Worm (Caenorhabditis elegans) whole organism, L1 larva: ENCODE results near the gene C06A12.19.

Experiments used
- C04F5.9 ChIP-seq: sonication (generic microtip); optimal IDR thresholded peaks from 2 replicates; lab custom pipeline; 2016; ENCODE audit warnings: missing genetic modification characterization, missing compliant biosample characterization
- F16B12.6 ChIP-seq: fragments of 150-350 bp; optimal IDR thresholded peaks from 2 replicates; lab custom pipeline; 2014; ENCODE audit warnings: missing biosample characterization, missing genetic modification characterization
- aly-2 ChIP-seq: fragments of 150-350 bp; optimal IDR thresholded peaks from 2 replicates; lab custom pipeline; 2014; ENCODE audit warnings: missing biosample characterization, missing genetic modification characterization
- blmp-1 ChIP-seq: fragments of 150-350 bp; optimal IDR thresholded peaks from 2 replicates; lab custom pipeline; 2014; ENCODE audit warnings: missing biosample characterization, missing genetic modification characterization
- ceh-8 ChIP-seq: fragments of 200-800 bp; sonication (Bioruptor generic); optimal IDR thresholded peaks from 2 replicates; lab custom pipeline; 2018; ENCODE audit warnings: mild to moderate bottlenecking, missing genetic modification characterization, moderate library complexity, missing compliant biosample characterization
- ceh-90 ChIP-seq: sonication (generic microtip); optimal IDR thresholded peaks from 2 replicates; lab custom pipeline; 2016; ENCODE audit warnings: missing genetic modification characterization, missing compliant biosample characterization
- ces-1 ChIP-seq: fragments of 150-350 bp; optimal IDR thresholded peaks from 2 replicates; lab custom pipeline; 2014; ENCODE audit warnings: missing biosample characterization, missing genetic modification reagents, missing genetic modification characterization
- dsc-1 ChIP-seq: sonication (generic microtip); optimal IDR thresholded peaks from 2 replicates; lab custom pipeline; 2016; ENCODE audit warnings: mild to moderate bottlenecking, missing genetic modification characterization, missing compliant biosample characterization
- efl-1 ChIP-seq, 4 experiments: fragments of 150-350 bp; optimal IDR thresholded peaks in 3 of 4; peaks in 1 of 4; 1 replicate in 1 of 4; 2 replicates in 3 of 4; lab custom pipeline; 2014; ENCODE audit warnings: missing biosample characterization in 2 of 4, missing genetic modification characterization in 2 of 4, missing genetic modification reagents in 2 of 4
- efl-3 ChIP-seq: fragments of 200-800 bp; sonication (Bioruptor generic); optimal IDR thresholded peaks from 2 replicates; lab custom pipeline; 2018; ENCODE audit warnings: mild to moderate bottlenecking, missing genetic modification characterization, missing compliant biosample characterization
- egl-27 ChIP-seq, 2 experiments: fragments of 150-350 bp in 1 of 2; sonication (generic microtip); optimal IDR thresholded peaks; 3 replicates each; lab custom pipeline; 2017 to 2018; ENCODE audit warnings: missing biosample characterization in 2 of 2, missing genetic modification characterization in 2 of 2, missing genetic modification reagents in 2 of 2
- elt-2 ChIP-seq: sonication (generic microtip); optimal IDR thresholded peaks from 2 replicates; lab custom pipeline; 2016; ENCODE audit warnings: missing genetic modification characterization, mild to moderate bottlenecking, inconsistent platforms, missing compliant biosample characterization, missing genetic modification reagents
- fkh-4 ChIP-seq: sonication (generic microtip); optimal IDR thresholded peaks from 2 replicates; lab custom pipeline; 2016; ENCODE audit warnings: missing compliant biosample characterization, missing genetic modification characterization, borderline replicate concordance
- fkh-8 ChIP-seq: sonication (generic microtip); optimal IDR thresholded peaks from 2 replicates; lab custom pipeline; 2016; ENCODE audit warnings: mild to moderate bottlenecking, missing genetic modification characterization, missing compliant biosample characterization
- hlh-4 ChIP-seq: sonication (generic microtip); optimal IDR thresholded peaks from 2 replicates; lab custom pipeline; 2016; ENCODE audit warnings: mild to moderate bottlenecking, missing genetic modification characterization, missing compliant biosample characterization
- lin-14 ChIP-seq: fragments of 200-800 bp; sonication (Bioruptor generic); optimal IDR thresholded peaks from 2 replicates; lab custom pipeline; 2018; ENCODE audit warnings: mild to moderate bottlenecking, missing genetic modification characterization, moderate library complexity, missing compliant biosample characterization
- lin-35 ChIP-seq, 2 experiments: fragments of 150-350 bp; optimal IDR thresholded peaks; 2 replicates each; lab custom pipeline; 2014; ENCODE audit warnings: missing biosample characterization in 2 of 2, missing genetic modification characterization in 2 of 2, missing genetic modification reagents in 2 of 2
- nhr-20 ChIP-seq: sonication (generic microtip); optimal IDR thresholded peaks from 2 replicates; lab custom pipeline; 2016; ENCODE audit warnings: mild to moderate bottlenecking, missing genetic modification characterization, missing compliant biosample characterization
- nhr-237 ChIP-seq: fragments of 150-350 bp; optimal IDR thresholded peaks from 2 replicates; lab custom pipeline; 2014; ENCODE audit warnings: missing biosample characterization, missing genetic modification characterization
- nhr-28 ChIP-seq: fragments of 150-350 bp; optimal IDR thresholded peaks from 2 replicates; lab custom pipeline; 2014; ENCODE audit warnings: missing biosample characterization, missing genetic modification characterization
- nhr-47 ChIP-seq: sonication (generic microtip); optimal IDR thresholded peaks from 2 replicates; lab custom pipeline; 2016; ENCODE audit warnings: mild to moderate bottlenecking, missing genetic modification characterization, moderate library complexity, missing compliant biosample characterization
- nhr-76 ChIP-seq: sonication (generic microtip); optimal IDR thresholded peaks from 2 replicates; lab custom pipeline; 2017; ENCODE audit warnings: missing biosample characterization, missing genetic modification characterization
- nhr-77 ChIP-seq: fragments of 150-350 bp; optimal IDR thresholded peaks from 2 replicates; lab custom pipeline; 2014; ENCODE audit warnings: missing biosample characterization, missing genetic modification characterization
- nhr-85 ChIP-seq: sonication (generic microtip); peaks from one replicate; lab custom pipeline; 2016; ENCODE audit warnings: missing genetic modification characterization, inconsistent platforms, missing compliant biosample characterization
- pag-3 ChIP-seq: sonication (generic microtip); optimal IDR thresholded peaks from 2 replicates; lab custom pipeline; 2017; ENCODE audit warnings: missing genetic modification characterization, mild to moderate bottlenecking, missing compliant biosample characterization, antibody characterized with exemption, borderline replicate concordance; ENCODE audit not compliant: insufficient read depth
- pax-3 ChIP-seq: fragments of 200-800 bp; sonication (Bioruptor generic); optimal IDR thresholded peaks from 2 replicates; lab custom pipeline; 2018; ENCODE audit warnings: mild to moderate bottlenecking, missing genetic modification characterization, moderate library complexity, missing compliant biosample characterization
- pqm-1 ChIP-seq: sonication (generic microtip); optimal IDR thresholded peaks from 3 replicates; lab custom pipeline; 2017; ENCODE audit warnings: missing biosample characterization, missing genetic modification characterization
- skn-1 ChIP-seq: fragments of 150-350 bp; optimal IDR thresholded peaks from 2 replicates; lab custom pipeline; 2014; ENCODE audit warnings: missing biosample characterization, missing genetic modification characterization
- snu-23 ChIP-seq: sonication (generic microtip); optimal IDR thresholded peaks from 2 replicates; lab custom pipeline; 2016; ENCODE audit warnings: missing genetic modification characterization, missing compliant biosample characterization
- sox-4 ChIP-seq: sonication (generic microtip); optimal IDR thresholded peaks from 2 replicates; lab custom pipeline; 2016; ENCODE audit warnings: missing genetic modification characterization, missing compliant biosample characterization
- unc-130 ChIP-seq: fragments of 150-350 bp; optimal IDR thresholded peaks from 2 replicates; lab custom pipeline; 2017; ENCODE audit warnings: missing biosample characterization, missing genetic modification characterization, inconsistent platforms
- unc-30 ChIP-seq: sonication (generic microtip); optimal IDR thresholded peaks from 2 replicates; lab custom pipeline; 2017; ENCODE audit warnings: missing biosample characterization, missing genetic modification characterization

The C06A12.19 gene

ce11 chrIV:17471870-17472459, 32.1 kb upstream of the C06A12.19 start, which contains the start of gene epic-1 (continued):
- no peak for TF ChIP-seq pag-3 (tag; lab: Kevin White, UChicago)

- TF ChIP-seq nhr-237 (tag; lab: Kevin White, UChicago): no peak
- TF ChIP-seq nhr-20 (tag; lab: Kevin White, UChicago): no peak
- TF ChIP-seq nhr-77: no peak
- no peak for TF ChIP-seq sox-4
- peak; percentile 17 for TF ChIP-seq aly-2 (tag; lab: Kevin White, UChicago)
- TF ChIP-seq unc-30 (tag; lab: Kevin White, UChicago): no peak
- TF ChIP-seq nhr-85: peak; percentile 62
- TF ChIP-seq ceh-8 (GFP tag; lab: Kevin White, UChicago): no peak
- TF ChIP-seq, all 84 proteins: peak for 2
These were observed 30.2 kb upstream of the C06A12.19 start, which contains the start of gene F11E6.4 for ce11 chrIV:17470096-17470602. TSS of gene F11E6.4 (minus strand) at chrIV:17470354.

ce11 chrIV:17467825-17468224, 27.9 kb upstream of the C06A12.19 start:
- peak; percentile 14 for TF ChIP-seq skn-1 (tag; lab: Kevin White, UChicago)
- TF ChIP-seq lin-14 (GFP tag; lab: Kevin White, UChicago): peak; percentile 42
- peak; percentile 6 for TF ChIP-seq efl-1 (optimal IDR thresholded peaks at IDR 0.05; lab: Kevin White, UChicago)
- TF ChIP-seq efl-1 (GFP tag; optimal IDR thresholded peaks at IDR 0.05 in 1 of 2; lab: Kevin White, UChicago): no peak
- TF ChIP-seq nhr-85: no peak

ce11 chrIV:17467325-17467724, 27.4 kb upstream of the C06A12.19 start, which contains the start of gene elo-2:
TSS of gene elo-2 (minus strand) at chrIV:17467408.
- TF ChIP-seq elt-2 (tag; lab: Kevin White, UChicago): peak; percentile 92
- peak in 1 of 2 experiments; percentile 18 for TF ChIP-seq lin-35 (GFP tag; optimal IDR thresholded peaks at IDR 0.05; lab: Kevin White, UChicago)
- TF ChIP-seq fkh-8: no peak
- no peak for TF ChIP-seq efl-1 (optimal IDR thresholded peaks at IDR 0.05; lab: Kevin White, UChicago)
- peak in 1 of 2 experiments; percentile 68 for TF ChIP-seq efl-1 (GFP tag; optimal IDR thresholded peaks at IDR 0.05 in 1 of 2; lab: Kevin White, UChicago)

ce11 chrIV:17465886-17466285, 26.0 kb upstream of the C06A12.19 start, which contains the start of gene F11E6.6:
TSS of gene F11E6.6 (minus strand) at chrIV:17465986.
- TF ChIP-seq F16B12.6 (tag; lab: Kevin White, UChicago) (no peak), unc-130 (tag; lab: Kevin White, UChicago) (no peak), snu-23 (no peak), pqm-1 (tag; lab: Kevin White, UChicago) (no peak), nhr-28 (tag; lab: Kevin White, UChicago) (no peak), egl-27 (tag; optimal IDR thresholded peaks at IDR 0.05; lab: Kevin White, UChicago) (no peak), hlh-4 (tag; lab: Kevin White, UChicago) (no peak), nhr-76 (tag; lab: Kevin White, UChicago) (no peak), fkh-4 (tag; lab: Kevin White, UChicago) (no peak), C04F5.9 (tag; lab: Kevin White, UChicago) (no peak), ceh-90 (tag; lab: Kevin White, UChicago) (no peak)

- TF ChIP-seq pax-3 (tag; lab: Kevin White, UChicago): peak; percentile 64
- peak; percentile 9 for TF ChIP-seq nhr-47
- no peak for TF ChIP-seq efl-3 (GFP tag; lab: Kevin White, UChicago)
- TF ChIP-seq F16B12.6 (tag; lab: Kevin White, UChicago): no peak
- TF ChIP-seq ces-1: no peak
- TF ChIP-seq blmp-1 (tag; lab: Kevin White, UChicago): no peak
- peak; percentile 79 for TF ChIP-seq dsc-1 (tag; lab: Kevin White, UChicago)
These were observed 23.3 kb upstream of the C06A12.19 start, which contains the start of gene F11E6.10 for ce11 chrIV:17463108-17463608. TSS of gene F11E6.10 (minus strand) at chrIV:17463158.
